Worm (Caenorhabditis elegans): ENCODE data around the gene sre-47.

DNA sequence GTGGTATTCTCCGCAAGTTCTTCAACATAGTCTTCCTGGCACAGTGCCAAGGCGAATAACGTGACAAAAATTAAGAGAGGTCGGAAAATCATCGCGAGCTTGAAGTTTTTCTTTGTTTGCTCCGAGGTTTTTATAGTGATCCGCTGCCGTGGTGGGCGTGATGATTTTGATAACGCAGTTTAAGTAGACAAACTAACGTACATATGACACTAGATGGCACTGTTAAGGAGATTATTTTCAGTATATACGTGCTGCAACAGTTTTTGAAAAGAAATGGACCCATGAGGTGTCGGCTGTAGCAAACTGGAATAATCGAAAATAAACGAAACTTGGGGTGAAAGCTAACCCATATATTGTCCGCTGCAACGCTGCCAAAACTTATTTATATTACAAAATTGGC is 17.7 kb upstream of the sre-47 start, which contains the start of gene F01D5.5:
- no peak for TF ChIP-seq nhr-237 (tag; optimal IDR thresholded peaks at IDR 0.05)
- no peak for TF ChIP-seq snpc-4 (tag; optimal IDR thresholded peaks at IDR 0.05)

All from whole organism, L2 larva.